Worm (Caenorhabditis elegans) whole organism, L3 larva: Measurements from ENCODE around the gene str-115.

ENCODE experiments used
- R02D3.7 ChIP-seq: fragments of 150-350 bp; optimal IDR thresholded peaks from 2 replicates; lab custom pipeline; 2014; ENCODE audit warnings: missing biosample characterization, missing genetic modification characterization
- ZK546.5 ChIP-seq: sonication (generic microtip); optimal IDR thresholded peaks from 2 replicates; lab custom pipeline; 2017; ENCODE audit warnings: missing biosample characterization, missing genetic modification characterization
- aly-2 ChIP-seq: fragments of 150-350 bp; optimal IDR thresholded peaks from 2 replicates; lab custom pipeline; 2014; ENCODE audit warnings: missing biosample characterization, missing genetic modification characterization
- ama-1 ChIP-seq: fragments of 150-350 bp; optimal IDR thresholded peaks from 2 replicates; lab custom pipeline; 2018
- ceh-16 ChIP-seq: sonication (generic microtip); optimal IDR thresholded peaks from 2 replicates; lab custom pipeline; 2017; ENCODE audit warnings: missing biosample characterization, missing genetic modification characterization
- ceh-28 ChIP-seq: fragments of 150-350 bp; optimal IDR thresholded peaks from 2 replicates; lab custom pipeline; 2014; ENCODE audit warnings: missing biosample characterization, missing genetic modification reagents, missing genetic modification characterization
- ceh-82 ChIP-seq: fragments of 150-350 bp; optimal IDR thresholded peaks from 2 replicates; lab custom pipeline; 2014; ENCODE audit warnings: missing biosample characterization, missing genetic modification characterization
- daf-12 ChIP-seq: fragments of 150-350 bp; optimal IDR thresholded peaks from 2 replicates; lab custom pipeline; 2014; ENCODE audit warnings: missing biosample characterization, missing genetic modification reagents, missing genetic modification characterization
- egl-27 ChIP-seq: sonication (generic microtip); optimal IDR thresholded peaks from 4 replicates; lab custom pipeline; 2017; ENCODE audit warnings: missing biosample characterization, missing genetic modification reagents, missing genetic modification characterization
- egl-5 ChIP-seq: fragments of 150-350 bp; optimal IDR thresholded peaks from 2 replicates; lab custom pipeline; 2017; ENCODE audit warnings: missing biosample characterization, missing genetic modification reagents, missing genetic modification characterization, inconsistent platforms
- elt-1 ChIP-seq: fragments of 150-350 bp; optimal IDR thresholded peaks from 2 replicates; lab custom pipeline; 2014; ENCODE audit warnings: missing biosample characterization, missing genetic modification characterization
- elt-2 ChIP-seq: sonication (generic microtip); optimal IDR thresholded peaks from 2 replicates; lab custom pipeline; 2016; ENCODE audit warnings: missing genetic modification reagents, mild to moderate bottlenecking, missing genetic modification characterization, missing compliant biosample characterization
- elt-3 ChIP-seq, 3 experiments: fragments of 150-350 bp in 1 of 3; sonication (generic microtip) in 2 of 3; optimal IDR thresholded peaks; 2 replicates in 2 of 3; 4 replicates in 1 of 3; lab custom pipeline; 2014 to 2017; ENCODE audit warnings: missing biosample characterization in 3 of 3, missing genetic modification characterization in 3 of 3
- eor-1 ChIP-seq, 2 experiments: fragments of 150-350 bp; optimal IDR thresholded peaks; 2 replicates each; lab custom pipeline; 2014 to 2018; ENCODE audit warnings: missing biosample characterization in 2 of 2, missing genetic modification characterization in 2 of 2
- fkh-10 ChIP-seq: sonication (generic microtip); optimal IDR thresholded peaks from 2 replicates; lab custom pipeline; 2017; ENCODE audit warnings: missing biosample characterization, missing genetic modification reagents, missing genetic modification characterization
- fkh-2 ChIP-seq: fragments of 150-350 bp; optimal IDR thresholded peaks from 2 replicates; lab custom pipeline; 2014; ENCODE audit warnings: missing biosample characterization, missing genetic modification reagents, missing genetic modification characterization
- fos-1 ChIP-seq: fragments of 150-350 bp; optimal IDR thresholded peaks from 2 replicates; lab custom pipeline; 2014; ENCODE audit warnings: missing biosample characterization, missing genetic modification characterization
- hmg-11 ChIP-seq: sonication (generic microtip); optimal IDR thresholded peaks from 2 replicates; lab custom pipeline; 2016; ENCODE audit warnings: missing genetic modification characterization, missing compliant biosample characterization
- jun-1 ChIP-seq: fragments of 150-350 bp; optimal IDR thresholded peaks from 2 replicates; lab custom pipeline; 2014; ENCODE audit warnings: missing biosample characterization, missing genetic modification reagents, missing genetic modification characterization
- lin-15B ChIP-seq: fragments of 150-350 bp; optimal IDR thresholded peaks from 2 replicates; lab custom pipeline; 2014; ENCODE audit warnings: missing biosample characterization, missing genetic modification characterization
- lin-39 ChIP-seq: fragments of 150-350 bp; optimal IDR thresholded peaks from 2 replicates; lab custom pipeline; 2018; ENCODE audit warnings: missing biosample characterization, missing genetic modification reagents, missing genetic modification characterization
- lsy-12 ChIP-seq: sonication (generic microtip); optimal IDR thresholded peaks from 2 replicates; lab custom pipeline; 2016; ENCODE audit warnings: mild to moderate bottlenecking, missing genetic modification characterization, missing compliant biosample characterization
- mdl-1 ChIP-seq: fragments of 150-350 bp; optimal IDR thresholded peaks from 2 replicates; lab custom pipeline; 2014; ENCODE audit warnings: missing biosample characterization, missing genetic modification characterization
- mml-1 ChIP-seq: fragments of 150-350 bp; sonication (generic microtip); optimal IDR thresholded peaks from 3 replicates; lab custom pipeline; 2014; ENCODE audit warnings: missing biosample characterization, missing genetic modification characterization
- nfya-1 ChIP-seq: sonication (generic microtip); optimal IDR thresholded peaks from 2 replicates; lab custom pipeline; 2017; ENCODE audit warnings: missing genetic modification characterization, mild to moderate bottlenecking, missing compliant biosample characterization, antibody characterized with exemption, moderate library complexity; ENCODE audit not compliant: insufficient read depth
- nhr-11 ChIP-seq: fragments of 150-350 bp; optimal IDR thresholded peaks from 2 replicates; lab custom pipeline; 2014; ENCODE audit warnings: missing biosample characterization, missing genetic modification characterization
- nhr-12 ChIP-seq: fragments of 150-350 bp; optimal IDR thresholded peaks from 2 replicates; lab custom pipeline; 2014; ENCODE audit warnings: missing biosample characterization, missing genetic modification characterization
- nhr-23 ChIP-seq: fragments of 150-350 bp; optimal IDR thresholded peaks from 2 replicates; lab custom pipeline; 2014; ENCODE audit warnings: missing biosample characterization, missing genetic modification reagents, missing genetic modification characterization
- nhr-237 ChIP-seq: fragments of 150-350 bp; optimal IDR thresholded peaks from 2 replicates; lab custom pipeline; 2014; ENCODE audit warnings: missing biosample characterization, missing genetic modification characterization
- nhr-25 ChIP-seq: sonication (generic microtip); optimal IDR thresholded peaks from 2 replicates; lab custom pipeline; 2017; ENCODE audit warnings: missing biosample characterization, missing genetic modification characterization
- nhr-28 ChIP-seq: fragments of 150-350 bp; optimal IDR thresholded peaks from 2 replicates; lab custom pipeline; 2014; ENCODE audit warnings: missing biosample characterization, missing genetic modification characterization
- nhr-67 ChIP-seq: fragments of 150-350 bp; optimal IDR thresholded peaks from 2 replicates; lab custom pipeline; 2014; ENCODE audit warnings: missing biosample characterization, missing genetic modification characterization
- nhr-77 ChIP-seq: fragments of 150-350 bp; optimal IDR thresholded peaks from 2 replicates; lab custom pipeline; 2014; ENCODE audit warnings: missing biosample characterization, missing genetic modification characterization
- pha-4 ChIP-seq: fragments of 150-350 bp; optimal IDR thresholded peaks from 2 replicates; lab custom pipeline; 2014; ENCODE audit warnings: missing biosample characterization, missing genetic modification reagents, missing genetic modification characterization
- pqm-1 ChIP-seq: fragments of 150-350 bp; optimal IDR thresholded peaks from 2 replicates; lab custom pipeline; 2017; ENCODE audit warnings: missing biosample characterization, missing genetic modification characterization, inconsistent platforms
- sea-2 ChIP-seq: fragments of 150-350 bp; sonication (generic microtip); optimal IDR thresholded peaks from 4 replicates; lab custom pipeline; 2014; ENCODE audit warnings: missing biosample characterization, missing genetic modification reagents, missing genetic modification characterization
- skn-1 ChIP-seq: fragments of 150-350 bp; optimal IDR thresholded peaks from 2 replicates; lab custom pipeline; 2014; ENCODE audit warnings: missing biosample characterization, missing genetic modification characterization
- snpc-4 ChIP-seq: fragments of 150-350 bp; optimal IDR thresholded peaks from 2 replicates; lab custom pipeline; 2014; ENCODE audit warnings: missing biosample characterization, missing genetic modification characterization
- tbx-2 ChIP-seq: sonication (generic microtip); optimal IDR thresholded peaks from 2 replicates; lab custom pipeline; 2016; ENCODE audit warnings: mild to moderate bottlenecking, missing genetic modification characterization, missing compliant biosample characterization
- unc-39 ChIP-seq: sonication (generic microtip); optimal IDR thresholded peaks from 4 replicates; lab custom pipeline; 2017; ENCODE audit warnings: missing biosample characterization, missing genetic modification characterization
- unc-62 ChIP-seq: fragments of 150-350 bp; sonication (generic microtip); optimal IDR thresholded peaks from 4 replicates; lab custom pipeline; 2014; ENCODE audit warnings: missing biosample characterization, missing genetic modification reagents, missing genetic modification characterization
- zag-1 ChIP-seq: fragments of 150-350 bp; optimal IDR thresholded peaks from 2 replicates; lab custom pipeline; 2014; ENCODE audit warnings: missing biosample characterization, missing genetic modification characterization
- ztf-11 ChIP-seq: fragments of 150-350 bp; optimal IDR thresholded peaks from 2 replicates; lab custom pipeline; 2014; ENCODE audit warnings: missing biosample characterization, missing genetic modification characterization
- ztf-4 ChIP-seq: fragments of 150-350 bp; optimal IDR thresholded peaks from 2 replicates; lab custom pipeline; 2014; ENCODE audit warnings: missing biosample characterization, missing genetic modification characterization

str-115 gene

DNA sequence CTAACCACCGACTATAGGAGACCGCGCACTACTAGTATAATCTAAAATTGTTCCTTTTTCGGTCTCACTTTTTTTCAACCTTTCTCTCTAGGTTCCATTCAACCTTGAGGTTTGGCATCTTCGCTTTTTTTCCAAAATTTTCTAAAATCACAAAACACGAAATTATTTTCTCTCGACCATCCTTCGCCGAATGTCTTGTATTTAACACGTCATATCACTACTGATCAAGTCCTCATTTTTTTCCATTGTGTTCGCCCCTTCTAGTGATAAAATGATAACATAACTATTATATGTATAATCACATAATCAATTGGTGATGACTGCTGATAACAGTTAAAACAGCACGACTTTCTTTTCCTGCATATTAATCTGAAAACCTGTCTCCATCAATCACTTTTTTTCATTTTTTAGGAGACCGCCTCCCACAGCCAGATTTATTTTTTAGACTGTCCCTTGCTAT lies 42.2 kb downstream of the str-115 start, which contains the start of gene T03F7.7:
Gene T03F7.7, plus strand, starts transcription at position 410 of the 460 bp plus-strand sequence.
- TF ChIP-seq elt-2 (peak; percentile 97), nhr-12 (tag; lab: Kevin White, UChicago) (no peak), lin-39 (tag; lab: Kevin White, UChicago) (no peak), pqm-1 (peak; percentile 36), elt-3 (tag; optimal IDR thresholded peaks at IDR 0.05; lab: Kevin White, UChicago) (peak in 1 of 3 experiments; percentile 67), ceh-28 (no peak)

DNA sequence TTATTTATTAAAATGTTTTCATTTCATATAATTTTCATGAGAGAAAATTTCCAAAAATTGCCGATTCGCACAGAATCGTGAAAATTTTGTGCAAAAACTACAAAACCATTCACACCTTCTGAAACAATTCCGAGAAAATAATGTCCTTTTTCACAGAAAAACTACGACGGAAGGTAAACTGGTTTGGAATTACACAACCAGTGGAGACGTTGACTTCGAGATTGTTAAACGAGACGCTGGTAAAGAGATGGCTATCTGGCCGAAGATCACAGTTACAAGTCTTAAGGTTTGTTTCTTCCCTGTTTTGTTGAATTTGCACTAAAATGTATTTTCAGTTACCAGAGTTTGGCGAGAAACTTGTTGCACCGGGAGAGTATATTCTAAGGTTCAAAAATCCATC lies 44.0 kb downstream of the str-115 start:
- TF ChIP-seq eor-1 (tag; optimal IDR thresholded peaks at IDR 0.05; lab: Kevin White, UChicago): no peak
- TF ChIP-seq daf-12: no peak
- TF ChIP-seq nhr-77 (tag; lab: Kevin White, UChicago): no peak
- no peak for TF ChIP-seq lin-15B
- no peak for TF ChIP-seq ama-1 (lab: Kevin White, UChicago)
- no peak for TF ChIP-seq elt-2
- TF ChIP-seq jun-1 (tag; lab: Kevin White, UChicago): no peak
- no peak for TF ChIP-seq nhr-12 (tag; lab: Kevin White, UChicago)
- TF ChIP-seq nfya-1 (tag; lab: Kevin White, UChicago): no peak
- no peak for TF ChIP-seq ceh-16 (tag; lab: Kevin White, UChicago)
- no peak for TF ChIP-seq egl-5 (tag; lab: Kevin White, UChicago)
- no peak for TF ChIP-seq lsy-12 (tag; lab: Kevin White, UChicago)
- TF ChIP-seq nhr-67 (tag; lab: Kevin White, UChicago): no peak
- TF ChIP-seq hmg-11 (tag; lab: Kevin White, UChicago): no peak
- no peak for TF ChIP-seq mml-1
- TF ChIP-seq R02D3.7 (tag; lab: Kevin White, UChicago): no peak
- TF ChIP-seq ztf-4 (tag; lab: Kevin White, UChicago): no peak
- no peak for TF ChIP-seq elt-3 (tag; optimal IDR thresholded peaks at IDR 0.05; lab: Kevin White, UChicago)
- no peak for TF ChIP-seq pha-4 (tag; lab: Kevin White, UChicago)
- no peak for TF ChIP-seq pqm-1

- peak; percentile 55 for TF ChIP-seq jun-1 (tag; lab: Kevin White, UChicago)
- TF ChIP-seq ceh-28: no peak
- no peak for TF ChIP-seq daf-12
- peak; percentile 60 for TF ChIP-seq skn-1 (tag; lab: Kevin White, UChicago)
- TF ChIP-seq elt-3 (tag; optimal IDR thresholded peaks at IDR 0.05; lab: Kevin White, UChicago): peak in 1 of 3 experiments; percentile 64
- TF ChIP-seq pqm-1: peak; percentile 39
- TF ChIP-seq nhr-25 (tag; lab: Kevin White, UChicago): peak; percentile 81
- TF ChIP-seq hmg-11 (tag; lab: Kevin White, UChicago): peak; percentile 84
- no peak for TF ChIP-seq eor-1 (tag; optimal IDR thresholded peaks at IDR 0.05; lab: Kevin White, UChicago)
- peak; percentile 80 for TF ChIP-seq lsy-12 (tag; lab: Kevin White, UChicago)
- no peak for TF ChIP-seq zag-1 (tag; lab: Kevin White, UChicago)
- peak; percentile 52 for TF ChIP-seq ztf-11 (tag; lab: Kevin White, UChicago)
- no peak for TF ChIP-seq ceh-16 (tag; lab: Kevin White, UChicago)
- peak; percentile 76 for TF ChIP-seq nhr-23 (tag; lab: Kevin White, UChicago)
- TF ChIP-seq snpc-4 (tag; lab: Kevin White, UChicago): peak; percentile 40
- TF ChIP-seq elt-1 (tag; lab: Kevin White, UChicago): peak; percentile 41
- no peak for TF ChIP-seq nhr-11 (tag; lab: Kevin White, UChicago)
- peak; percentile 74 for TF ChIP-seq fos-1 (tag; lab: Kevin White, UChicago)
- TF ChIP-seq aly-2 (tag; lab: Kevin White, UChicago): no peak
- TF ChIP-seq lin-15B: peak; percentile 24
- TF ChIP-seq mml-1: peak; percentile 57
- TF ChIP-seq ZK546.5 (tag; lab: Kevin White, UChicago): no peak
- TF ChIP-seq R02D3.7 (tag; lab: Kevin White, UChicago): peak; percentile 36
- TF ChIP-seq ztf-4 (tag; lab: Kevin White, UChicago): peak; percentile 18
- TF ChIP-seq nfya-1 (tag; lab: Kevin White, UChicago): peak; percentile 53
- TF ChIP-seq elt-2: peak; percentile 77
- peak; percentile 95 for TF ChIP-seq ceh-82 (tag; lab: Kevin White, UChicago)
- TF ChIP-seq nhr-77 (tag; lab: Kevin White, UChicago): no peak
- no peak for TF ChIP-seq nhr-67 (tag; lab: Kevin White, UChicago)
- TF ChIP-seq mdl-1 (tag; lab: Kevin White, UChicago): no peak
- peak; percentile 55 for TF ChIP-seq egl-27
- no peak for TF ChIP-seq sea-2 (GFP tag; lab: Kevin White, UChicago)
- TF ChIP-seq unc-62: peak; percentile 75
- TF ChIP-seq unc-39 (tag; lab: Kevin White, UChicago): no peak
- TF ChIP-seq lin-39 (tag; lab: Kevin White, UChicago): peak; percentile 77
- TF ChIP-seq egl-5 (tag; lab: Kevin White, UChicago): peak; percentile 67
- no peak for TF ChIP-seq fkh-10 (GFP tag; lab: Kevin White, UChicago)
- no peak for TF ChIP-seq nhr-28 (tag; lab: Kevin White, UChicago)
- no peak for TF ChIP-seq fkh-2 (tag; lab: Kevin White, UChicago)
- no peak for TF ChIP-seq nhr-12 (tag; lab: Kevin White, UChicago)
- peak; percentile 74 for TF ChIP-seq tbx-2 (tag; lab: Kevin White, UChicago)
- no peak for TF ChIP-seq nhr-237 (tag; lab: Kevin White, UChicago)
Measured at ce11 chrV:11314025-11314880, 45.4 kb downstream of the str-115 start.
